Fruit fly (Drosophila melanogaster): Measurements from ENCODE around the gene Drsl5.

Gene Drsl5

dm6 chr3L:3351814-3352359, 35.3 kb downstream of the Drsl5 start:
- TF ChIP-seq EcR (GFP tag; optimal IDR thresholded peaks at IDR 0.05) = peak; percentile 27
- no peak for TF ChIP-seq Ets98B (GFP tag; IDR thresholded peaks at IDR 0.05)
- TF ChIP-seq CG9948 (tag; optimal IDR thresholded peaks at IDR 0.05) = no peak

dm6 chr3L:3352516-3352915, 35.9 kb downstream of the Drsl5 start:
- TF ChIP-seq CG13204 (GFP tag; optimal IDR thresholded peaks at IDR 0.05) = no peak
- no peak for TF ChIP-seq Snoo (tag; optimal IDR thresholded peaks at IDR 0.05)
- TF ChIP-seq Ets98B (GFP tag; IDR thresholded peaks at IDR 0.05) = no peak
- no peak for TF ChIP-seq CG32121 (GFP tag; IDR thresholded peaks at IDR 0.05)
- TF ChIP-seq CG14655 (GFP tag; optimal IDR thresholded peaks at IDR 0.05) = no peak
- no peak for TF ChIP-seq CG17806 (tag; optimal IDR thresholded peaks at IDR 0.05)
- TF ChIP-seq D1 (tag; optimal IDR thresholded peaks at IDR 0.05) = no peak
- no peak for TF ChIP-seq CG8159 (tag; optimal IDR thresholded peaks at IDR 0.05)
- no peak for TF ChIP-seq CG9948 (tag; optimal IDR thresholded peaks at IDR 0.05)
- TF ChIP-seq CG10348 (GFP tag; IDR thresholded peaks at IDR 0.05) = no peak

dm6 chr3L:3353297-3353696, 36.7 kb downstream of the Drsl5 start:
- no peak for TF ChIP-seq CG14655 (GFP tag; optimal IDR thresholded peaks at IDR 0.05)
- no peak for TF ChIP-seq fd96Ca (GFP tag; IDR thresholded peaks at IDR 0.05)
- TF ChIP-seq D1 (tag; optimal IDR thresholded peaks at IDR 0.05) = no peak
- no peak for TF ChIP-seq CG13204 (GFP tag; optimal IDR thresholded peaks at IDR 0.05)
- TF ChIP-seq CG34367 (tag; optimal IDR thresholded peaks at IDR 0.05) = no peak
- TF ChIP-seq rn (GFP tag; IDR thresholded peaks at IDR 0.05) = no peak

Measured in whole organism, pupa.